Worm (Caenorhabditis elegans) whole organism, L4 larva: ENCODE results near the gene tpra-1.

ENCODE experiments used
- F26F4.8 ChIP-seq: fragments of 200-800 bp; sonication (Bioruptor generic); conservative IDR thresholded peaks from 2 replicates; pipeline ENCODE4 v1.3.6; 2022; ENCODE audit warnings: missing genetic modification characterization, missing compliant biosample characterization
- Y48G9A.11 ChIP-seq: fragments of 200-800 bp; sonication (Bioruptor generic); IDR thresholded peaks from 2 replicates; pipeline ENCODE4 v1.3.6; 2022; ENCODE audit warnings: missing genetic modification reagents, missing genetic modification characterization, missing compliant biosample characterization
- Y75B8A.6 ChIP-seq: fragments of 200-800 bp; sonication (Bioruptor generic); IDR thresholded peaks from 2 replicates; pipeline ENCODE4 v1.3.6; 2022; ENCODE audit warnings: missing genetic modification reagents, missing genetic modification characterization, missing compliant biosample characterization
- ceh-32 ChIP-seq: sonication (generic microtip); optimal IDR thresholded peaks from 2 replicates; lab custom pipeline; 2016; ENCODE audit warnings: mild to moderate bottlenecking, missing genetic modification characterization, missing compliant biosample characterization; ENCODE audit not compliant: poor library complexity
- ceh-82 ChIP-seq: sonication (generic microtip); optimal IDR thresholded peaks from 2 replicates; lab custom pipeline; 2017; ENCODE audit warnings: missing biosample characterization, missing genetic modification characterization
- hif-1 ChIP-seq, 2 experiments: sonication (generic microtip); optimal IDR thresholded peaks; 2 replicates each; lab custom pipeline; 2016 to 2017; ENCODE audit warnings: missing compliant biosample characterization in 2 of 2, missing genetic modification characterization in 2 of 2, missing genetic modification reagents in 2 of 2, missing genotype in 2 of 2, mild to moderate bottlenecking in 1 of 2
- lin-15B ChIP-seq: fragments of 150-350 bp; sonication (generic microtip); optimal IDR thresholded peaks from 3 replicates; lab custom pipeline; 2014; ENCODE audit warnings: missing biosample characterization, missing genetic modification characterization
- mxl-2 ChIP-seq: fragments of 200-800 bp; sonication (Bioruptor generic); conservative IDR thresholded peaks from 2 replicates; pipeline ENCODE4 v1.3.6; 2022; ENCODE audit warnings: missing genetic modification reagents, missing genetic modification characterization, missing compliant biosample characterization
- nhr-41 ChIP-seq: fragments of 200-800 bp; sonication (Bioruptor generic); IDR thresholded peaks from 2 replicates; pipeline ENCODE4 v1.3.6; 2022; ENCODE audit warnings: missing genetic modification reagents, missing genetic modification characterization, missing compliant biosample characterization
- nhr-6 ChIP-seq: fragments of 150-350 bp; optimal IDR thresholded peaks from 2 replicates; lab custom pipeline; 2014; ENCODE audit warnings: missing biosample characterization, missing genetic modification characterization
- snpc-4 ChIP-seq: fragments of 150-350 bp; optimal IDR thresholded peaks from 2 replicates; lab custom pipeline; 2014; ENCODE audit warnings: missing biosample characterization, missing genetic modification characterization
- unc-130 ChIP-seq: sonication (generic microtip); optimal IDR thresholded peaks from 2 replicates; lab custom pipeline; 2016; ENCODE audit warnings: missing genetic modification reagents, missing genetic modification characterization, missing compliant biosample characterization

- TF ChIP-seq F26F4.8 (GFP tag; lab: Robert Waterston, UW) = no peak
- no peak for TF ChIP-seq Y48G9A.11
- no peak for TF ChIP-seq nhr-6
- TF ChIP-seq ceh-82 = no peak
- TF ChIP-seq snpc-4 (tag; lab: Kevin White, UChicago) = no peak
- TF ChIP-seq hif-1 (tag; optimal IDR thresholded peaks at IDR 0.05; lab: Kevin White, UChicago) = no peak
- TF ChIP-seq Y75B8A.6 (GFP tag; lab: Robert Waterston, UW) = no peak
- no peak for TF ChIP-seq nhr-41 (GFP tag; lab: Robert Waterston, UW)
- TF ChIP-seq ceh-32 = no peak
- no peak for TF ChIP-seq mxl-2 (GFP tag; lab: Robert Waterston, UW)
- no peak for TF ChIP-seq lin-15B (tag; lab: Kevin White, UChicago)
- no peak for TF ChIP-seq unc-130 (GFP tag; lab: Kevin White, UChicago)
Observed at ce11 chrIV:8979062-8979612, 22.8 kb downstream of the tpra-1 start.
